Worm (Caenorhabditis elegans): Measurements from ENCODE around the gene C18E9.9.

C18E9.9 gene

DNA sequence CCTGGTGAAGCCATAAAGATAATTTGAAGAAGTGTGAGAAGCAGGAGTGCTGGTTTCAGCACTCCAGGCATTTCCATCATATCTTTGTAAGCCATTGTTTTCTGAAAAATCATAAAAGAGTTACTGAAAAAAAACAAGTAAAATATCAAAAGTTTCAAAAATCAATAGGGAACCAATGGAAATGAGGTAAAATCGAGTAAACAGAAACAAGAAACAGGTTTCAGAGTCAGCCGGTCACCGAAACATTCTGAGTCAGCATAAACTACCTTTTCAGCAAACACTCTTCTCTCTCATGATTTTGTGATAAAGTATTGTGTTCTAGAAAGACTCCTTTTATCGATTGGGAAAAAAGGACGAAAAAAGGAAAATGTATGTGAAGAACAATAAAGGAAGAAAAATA, at the start of gene C18E9.9:
TSS of gene C18E9.9 (minus strand) at position 101 of the 400 bp plus-strand sequence.
- no peak for TF ChIP-seq hnd-1 (tag; optimal IDR thresholded peaks at IDR 0.05)

ce11 chrII:9038736-9039135, 49.4 kb upstream of the C18E9.9 start:
- TF ChIP-seq ets-7 (tag; optimal IDR thresholded peaks at IDR 0.05) (no peak), tbx-37 (GFP tag; conservative IDR thresholded peaks at IDR 0.05) (no peak), tbx-11 (GFP tag; IDR thresholded peaks at IDR 0.05) (no peak), ceh-13 (GFP tag; optimal IDR thresholded peaks at IDR 0.05) (no peak), sea-1 (GFP tag; conservative IDR thresholded peaks at IDR 0.05) (no peak), ama-1 (optimal IDR thresholded peaks at IDR 0.05) (no peak), pes-1 (GFP tag; IDR thresholded peaks at IDR 0.05) (no peak), hmg-4 (GFP tag; optimal IDR thresholded peaks at IDR 0.05) (no peak), tra-4 (tag; optimal IDR thresholded peaks at IDR 0.05) (no peak)

DNA sequence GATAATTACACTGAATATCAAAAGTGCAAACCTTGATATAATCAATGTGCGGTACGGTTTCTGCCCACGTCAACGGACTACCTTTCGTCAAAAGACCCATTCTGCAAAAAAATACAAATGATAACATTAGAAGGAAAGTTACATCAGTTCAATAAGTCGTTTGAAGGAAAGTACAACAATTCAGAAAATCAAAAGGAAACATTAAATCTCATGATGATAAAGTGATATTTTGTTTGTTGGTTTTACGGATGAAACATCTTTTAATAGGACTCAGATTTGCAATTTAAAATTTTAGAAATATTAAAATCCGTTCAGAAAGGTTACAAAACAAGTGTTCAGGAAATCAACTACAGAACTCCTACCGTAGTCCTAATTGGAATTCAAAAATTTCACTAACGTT, 48.9 kb upstream of the C18E9.9 start, which contains the start of gene gcs-1:
TSS of gene gcs-1 (minus strand) at position 101 of the 400 bp plus-strand sequence.
- TF ChIP-seq pes-1 (GFP tag; IDR thresholded peaks at IDR 0.05), result no peak
- no peak for TF ChIP-seq ceh-36 (tag; optimal IDR thresholded peaks at IDR 0.05)
- no peak for TF ChIP-seq hmbx-1 (tag; optimal IDR thresholded peaks at IDR 0.05)
- TF ChIP-seq sea-1 (GFP tag; conservative IDR thresholded peaks at IDR 0.05), result no peak
- no peak for TF ChIP-seq hnd-1 (tag; optimal IDR thresholded peaks at IDR 0.05)
- no peak for TF ChIP-seq flt-1 (GFP tag; IDR thresholded peaks at IDR 0.05)
- no peak for TF ChIP-seq tbx-11 (GFP tag; IDR thresholded peaks at IDR 0.05)
- no peak for TF ChIP-seq aly-1 (tag; optimal IDR thresholded peaks at IDR 0.05)
- no peak for TF ChIP-seq hmg-4 (GFP tag; optimal IDR thresholded peaks at IDR 0.05)
- TF ChIP-seq ama-1 (optimal IDR thresholded peaks at IDR 0.05), result no peak
- TF ChIP-seq tbx-37 (GFP tag; conservative IDR thresholded peaks at IDR 0.05), result no peak
- no peak for TF ChIP-seq F13C5.2 (tag; optimal IDR thresholded peaks at IDR 0.05)
- no peak for TF ChIP-seq scrt-1 (GFP tag; IDR thresholded peaks at IDR 0.05)
- TF ChIP-seq ets-7 (tag; optimal IDR thresholded peaks at IDR 0.05), result no peak
- TF ChIP-seq B0310.2 (tag; optimal IDR thresholded peaks at IDR 0.05), result no peak
- no peak for TF ChIP-seq ceh-13 (GFP tag; optimal IDR thresholded peaks at IDR 0.05)
- TF ChIP-seq tra-4 (tag; optimal IDR thresholded peaks at IDR 0.05), result no peak

- TF ChIP-seq flt-1 (GFP tag; IDR thresholded peaks at IDR 0.05) (no peak), sea-1 (GFP tag; conservative IDR thresholded peaks at IDR 0.05) (no peak), scrt-1 (GFP tag; IDR thresholded peaks at IDR 0.05) (no peak)
Observed at ce11 chrII:9033034-9033433, 43.7 kb upstream of the C18E9.9 start.

- TF ChIP-seq ceh-36 (tag; optimal IDR thresholded peaks at IDR 0.05) (no peak), ama-1 (optimal IDR thresholded peaks at IDR 0.05) (no peak), tbx-11 (GFP tag; IDR thresholded peaks at IDR 0.05) (no peak), scrt-1 (GFP tag; IDR thresholded peaks at IDR 0.05) (no peak), hnd-1 (tag; optimal IDR thresholded peaks at IDR 0.05) (no peak), flt-1 (GFP tag; IDR thresholded peaks at IDR 0.05) (no peak), tra-4 (tag; optimal IDR thresholded peaks at IDR 0.05) (no peak), hmbx-1 (tag; optimal IDR thresholded peaks at IDR 0.05) (no peak), pes-1 (GFP tag; IDR thresholded peaks at IDR 0.05) (no peak), F13C5.2 (tag; optimal IDR thresholded peaks at IDR 0.05) (no peak), tbx-37 (GFP tag; conservative IDR thresholded peaks at IDR 0.05) (no peak), ets-7 (tag; optimal IDR thresholded peaks at IDR 0.05) (no peak), ceh-13 (GFP tag; optimal IDR thresholded peaks at IDR 0.05) (no peak), sea-1 (GFP tag; conservative IDR thresholded peaks at IDR 0.05) (no peak), B0310.2 (tag; optimal IDR thresholded peaks at IDR 0.05) (no peak), hmg-4 (GFP tag; optimal IDR thresholded peaks at IDR 0.05) (no peak)
Observed at ce11 chrII:9031891-9032290, 42.5 kb upstream of the C18E9.9 start.

DNA sequence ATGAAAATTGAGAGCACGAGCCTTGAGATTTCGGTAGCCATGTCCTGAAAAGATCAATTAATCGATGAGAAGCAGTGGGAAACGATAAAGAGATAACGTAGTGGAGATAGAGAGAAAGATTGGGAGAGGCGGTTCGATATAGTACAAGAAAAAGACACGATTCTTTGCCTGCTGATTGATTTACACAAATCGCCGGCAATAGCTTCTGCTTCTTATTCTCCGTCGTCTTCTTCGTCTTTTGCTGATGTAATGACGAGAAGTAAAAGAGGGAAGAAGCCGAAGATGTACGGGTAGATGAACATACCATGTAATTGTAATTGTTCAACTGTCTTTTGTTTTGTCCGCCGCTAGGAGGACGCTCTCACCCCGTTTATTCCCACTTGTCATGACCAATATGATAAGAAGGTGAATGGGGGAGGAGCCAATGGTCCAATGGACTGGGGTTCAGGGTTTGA, 39.9 kb upstream of the C18E9.9 start, which contains the start of gene F37B12.1:
TSS of gene F37B12.1 (minus strand) at position 51 of the 455 bp plus-strand sequence.
- TF ChIP-seq tbx-37 (GFP tag; conservative IDR thresholded peaks at IDR 0.05), result no peak

DNA sequence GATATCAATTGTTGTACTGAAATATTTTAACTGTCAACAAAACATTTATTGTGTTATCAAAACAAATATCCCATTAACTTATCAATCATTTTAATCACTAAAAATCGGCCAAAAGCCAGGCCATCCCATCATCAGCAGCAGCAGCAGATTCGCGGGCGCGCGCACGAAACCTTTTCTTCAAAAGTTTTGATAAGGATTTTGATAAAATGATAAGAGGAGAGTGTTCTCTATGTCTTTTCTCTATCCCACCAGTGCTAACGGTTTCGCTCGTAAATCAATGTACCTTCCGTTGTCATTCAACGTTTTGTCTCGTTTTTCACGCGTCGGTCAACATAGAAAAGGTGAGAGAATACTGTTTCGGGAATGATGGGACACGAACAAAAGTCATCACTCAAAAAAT, 38.8 kb upstream of the C18E9.9 start:
- TF ChIP-seq flt-1 (GFP tag; IDR thresholded peaks at IDR 0.05) (no peak), ceh-36 (tag; optimal IDR thresholded peaks at IDR 0.05) (no peak), tbx-37 (GFP tag; conservative IDR thresholded peaks at IDR 0.05) (no peak), ets-7 (tag; optimal IDR thresholded peaks at IDR 0.05) (no peak), hmbx-1 (tag; optimal IDR thresholded peaks at IDR 0.05) (no peak), hnd-1 (tag; optimal IDR thresholded peaks at IDR 0.05) (no peak), scrt-1 (GFP tag; IDR thresholded peaks at IDR 0.05) (no peak), pes-1 (GFP tag; IDR thresholded peaks at IDR 0.05) (no peak)

ce11 chrII:9026348-9026747, 37.0 kb upstream of the C18E9.9 start:
- no peak for TF ChIP-seq F13C5.2 (tag; optimal IDR thresholded peaks at IDR 0.05)
- TF ChIP-seq hnd-1 (tag; optimal IDR thresholded peaks at IDR 0.05), result no peak
- TF ChIP-seq tra-4 (tag; optimal IDR thresholded peaks at IDR 0.05), result no peak
- TF ChIP-seq scrt-1 (GFP tag; IDR thresholded peaks at IDR 0.05), result no peak
- no peak for TF ChIP-seq ama-1 (optimal IDR thresholded peaks at IDR 0.05)
- no peak for TF ChIP-seq ceh-36 (tag; optimal IDR thresholded peaks at IDR 0.05)
- no peak for TF ChIP-seq tbx-37 (GFP tag; conservative IDR thresholded peaks at IDR 0.05)
- no peak for TF ChIP-seq tbx-11 (GFP tag; IDR thresholded peaks at IDR 0.05)
- TF ChIP-seq hmg-4 (GFP tag; optimal IDR thresholded peaks at IDR 0.05), result no peak

DNA sequence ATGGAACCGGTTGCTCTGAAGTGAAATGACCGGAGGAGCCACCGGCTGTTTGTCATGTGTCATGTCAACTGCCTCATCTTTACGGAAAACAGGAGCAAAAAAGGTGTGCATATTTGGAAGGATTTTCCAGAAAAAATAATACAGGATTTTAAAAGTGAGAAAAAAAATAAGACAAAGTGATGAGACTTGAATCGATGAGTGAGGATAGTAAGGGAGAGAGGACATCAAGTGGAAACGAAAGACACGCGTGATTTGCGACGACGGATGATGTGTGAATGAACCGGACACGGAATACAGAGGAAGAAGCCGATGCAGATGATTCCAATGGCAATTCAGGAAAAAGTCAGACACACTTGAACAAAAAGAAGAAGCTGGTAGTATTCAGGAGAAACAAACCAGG, 35.0 kb upstream of the C18E9.9 start:
- TF ChIP-seq ets-7 (tag; optimal IDR thresholded peaks at IDR 0.05) (no peak), tbx-11 (GFP tag; IDR thresholded peaks at IDR 0.05) (no peak), hnd-1 (tag; optimal IDR thresholded peaks at IDR 0.05) (no peak), hmg-4 (GFP tag; optimal IDR thresholded peaks at IDR 0.05) (no peak), flt-1 (GFP tag; IDR thresholded peaks at IDR 0.05) (no peak), ceh-13 (GFP tag; optimal IDR thresholded peaks at IDR 0.05) (no peak), scrt-1 (GFP tag; IDR thresholded peaks at IDR 0.05) (no peak), ama-1 (optimal IDR thresholded peaks at IDR 0.05) (no peak), F13C5.2 (tag; optimal IDR thresholded peaks at IDR 0.05) (no peak), aly-1 (tag; optimal IDR thresholded peaks at IDR 0.05) (no peak), sea-1 (GFP tag; conservative IDR thresholded peaks at IDR 0.05) (no peak), pes-1 (GFP tag; IDR thresholded peaks at IDR 0.05) (no peak), tra-4 (tag; optimal IDR thresholded peaks at IDR 0.05) (no peak)

Measured in whole organism, early embryonic.